Worm (Caenorhabditis elegans) whole organism, L4 larva: ENCODE results near the gene K12D12.4.

Source experiments
- fos-1 ChIP-seq: fragments of 150-350 bp; optimal IDR thresholded peaks from 2 replicates; lab custom pipeline; 2014; ENCODE audit warnings: missing biosample characterization, missing genetic modification characterization
- gei-8 ChIP-seq: fragments of 200-800 bp; sonication (Bioruptor generic); optimal IDR thresholded peaks from 2 replicates; lab custom pipeline; 2018; ENCODE audit warnings: mild to moderate bottlenecking, missing genetic modification characterization, missing compliant biosample characterization
- nhr-28 ChIP-seq: fragments of 150-350 bp; optimal IDR thresholded peaks from 2 replicates; lab custom pipeline; 2014; ENCODE audit warnings: missing biosample characterization, missing genetic modification characterization

ce11 chrII:11893323-11893722, 27.8 kb upstream of the K12D12.4 start, which contains the start of gene ZK930.2:
- TF ChIP-seq gei-8 (GFP tag; lab: Kevin White, UChicago) (no peak), nhr-28 (tag; lab: Kevin White, UChicago) (no peak), fos-1 (tag; lab: Kevin White, UChicago) (no peak)
